Fruit fly (Drosophila melanogaster): ENCODE data around the gene CG43246.

Gene CG43246

dm6 chr3L:14543971-14544655, 7.7 kb downstream of the CG43246 start (continued):
- TF ChIP-seq chif (GFP tag; optimal IDR thresholded peaks at IDR 0.05), result no peak
- no peak for TF ChIP-seq ind (GFP tag; optimal IDR thresholded peaks at IDR 0.05)
- peak; percentile 75; the same call in 1 of the 3 replicates for TF ChIP-seq CG2199 (GFP tag; IDR thresholded peaks at IDR 0.05)
- no peak; the same call in 2 of the 3 replicates for TF ChIP-seq CG16813 (GFP tag; IDR thresholded peaks at IDR 0.05; ENCODE audit: partially characterized antibody)
- TF ChIP-seq PHDP (tag; optimal IDR thresholded peaks at IDR 0.05), result peak; percentile 10
- no peak for TF ChIP-seq Chrac-16 (GFP tag; optimal IDR thresholded peaks at IDR 0.05)
- TF ChIP-seq gcm2 (GFP tag; optimal IDR thresholded peaks at IDR 0.05), result no peak
- peak; percentile 31 for TF ChIP-seq oc (tag; optimal IDR thresholded peaks at IDR 0.05)
- no peak for TF ChIP-seq CG12299 (tag; optimal IDR thresholded peaks at IDR 0.05)
- TF ChIP-seq phol (tag; optimal IDR thresholded peaks at IDR 0.05), result no peak
- peak; percentile 35 for TF ChIP-seq CG10209 (GFP tag; optimal IDR thresholded peaks at IDR 0.05)
- TF ChIP-seq D19A (tag; optimal IDR thresholded peaks at IDR 0.05), result no peak
- no peak for TF ChIP-seq hkb (optimal IDR thresholded peaks at IDR 0.05)
- peak; percentile 44; the same call in 1 of the 2 replicates for TF ChIP-seq hkb (GFP tag; IDR thresholded peaks at IDR 0.05)
- TF ChIP-seq CG10267 (tag; optimal IDR thresholded peaks at IDR 0.05), result no peak
- no peak for TF ChIP-seq Ptx1 (GFP tag; IDR thresholded peaks at IDR 0.05)
- TF ChIP-seq Sin3A (optimal IDR thresholded peaks at IDR 0.05), result no peak
- TF ChIP-seq Dad (GFP tag; optimal IDR thresholded peaks at IDR 0.05), result no peak
- TF ChIP-seq psq (GFP tag; optimal IDR thresholded peaks at IDR 0.05), result no peak
- TF ChIP-seq CG12391 (tag; optimal IDR thresholded peaks at IDR 0.05), result no peak
- TF ChIP-seq MESR4 (GFP tag; optimal IDR thresholded peaks at IDR 0.05), result no peak
- no peak for TF ChIP-seq CG7745 (tag; optimal IDR thresholded peaks at IDR 0.05)
- TF ChIP-seq Bteb2 (GFP tag; optimal IDR thresholded peaks at IDR 0.05), result no peak
- no peak for TF ChIP-seq unpg (GFP tag; optimal IDR thresholded peaks at IDR 0.05)
- no peak for TF ChIP-seq onecut (GFP tag; IDR thresholded peaks at IDR 0.05)
- no peak for TF ChIP-seq CG6683 (GFP tag; optimal IDR thresholded peaks at IDR 0.05)
- no peak for TF ChIP-seq NC2α (GFP tag; optimal IDR thresholded peaks at IDR 0.05)
- no peak for TF ChIP-seq twi (tag; optimal IDR thresholded peaks at IDR 0.05)
- no peak for TF ChIP-seq CG16815 (GFP tag; optimal IDR thresholded peaks at IDR 0.05)
- no peak for TF ChIP-seq CG12942 (GFP tag; optimal IDR thresholded peaks at IDR 0.05)
- no peak for TF ChIP-seq Gsc (GFP tag; IDR thresholded peaks at IDR 0.05)
- TF ChIP-seq Blimp-1 (GFP tag; optimal IDR thresholded peaks at IDR 0.05), result no peak
- no peak for TF ChIP-seq CG30020 (tag; optimal IDR thresholded peaks at IDR 0.05)
- no peak for TF ChIP-seq CG16863 (GFP tag; optimal IDR thresholded peaks at IDR 0.05)
- no peak for TF ChIP-seq CG13123 (GFP tag; optimal IDR thresholded peaks at IDR 0.05)
- TF ChIP-seq D (optimal IDR thresholded peaks at IDR 0.05), result no peak
- TF ChIP-seq D (GFP tag; optimal IDR thresholded peaks at IDR 0.05), result no peak
- no peak for TF ChIP-seq CG17385 (GFP tag; optimal IDR thresholded peaks at IDR 0.05)
- TF ChIP-seq CG1647 (GFP tag; optimal IDR thresholded peaks at IDR 0.05), result no peak
- no peak for TF ChIP-seq danr (GFP tag; IDR thresholded peaks at IDR 0.05)
- no peak for TF ChIP-seq luna (GFP tag; optimal IDR thresholded peaks at IDR 0.05)
- no peak for TF ChIP-seq tx (GFP tag; optimal IDR thresholded peaks at IDR 0.05)
- peak; percentile 97 for TF ChIP-seq grn (GFP tag; optimal IDR thresholded peaks at IDR 0.05)
- TF ChIP-seq bab2 (GFP tag; optimal IDR thresholded peaks at IDR 0.05), result no peak
- TF ChIP-seq Bdp1 (GFP tag; optimal IDR thresholded peaks at IDR 0.05), result no peak
- TF ChIP-seq jumu (GFP tag; optimal IDR thresholded peaks at IDR 0.05), result no peak
- no peak for TF ChIP-seq CG12744 (GFP tag; optimal IDR thresholded peaks at IDR 0.05)
- TF ChIP-seq Hey (tag; optimal IDR thresholded peaks at IDR 0.05), result no peak
